Fruit fly (Drosophila melanogaster) whole organism, wandering third instar larva: Measurements from ENCODE around the gene Atg4a.
A peak's percentile ranks its signal among the peaks of the same experiment; 100 is the strongest.

Experiments
- Abd-B ChIP-seq: fragments of >200 bp; optimal IDR thresholded peaks from 2 replicates; lab custom pipeline; 2017; ENCODE audit warnings: missing biosample characterization, missing genetic modification characterization
- CG32264 ChIP-seq: fragments of 200-800 bp; sonication (Bioruptor generic); optimal IDR thresholded peaks from 2 replicates; lab custom pipeline; 2016; ENCODE audit warnings: missing biosample characterization, missing genetic modification characterization
- CG9705 ChIP-seq: fragments of 200-800 bp; sonication (Bioruptor generic); optimal IDR thresholded peaks from 2 replicates; lab custom pipeline; 2018; ENCODE audit warnings: missing biosample characterization, mild to moderate bottlenecking, missing genetic modification characterization
- CrebA ChIP-seq: fragments of 200-800 bp; sonication (Bioruptor generic); optimal IDR thresholded peaks from 2 replicates; lab custom pipeline; 2016; ENCODE audit warnings: missing biosample characterization, mild to moderate bottlenecking, missing genetic modification characterization, borderline replicate concordance
- Dfd ChIP-seq: fragments of >200 bp; optimal IDR thresholded peaks from 2 replicates; lab custom pipeline; 2017; ENCODE audit warnings: missing biosample characterization, missing genetic modification characterization
- Dif ChIP-seq: fragments of 200-275, 200-300 bp; sonication (Bioruptor generic); optimal IDR thresholded peaks from 2 replicates; lab custom pipeline; 2018; ENCODE audit warnings: missing biosample characterization, missing genetic modification characterization; ENCODE audit not compliant: partially characterized antibody
- GATAd ChIP-seq: sonication (Bioruptor generic); optimal IDR thresholded peaks from 2 replicates; lab custom pipeline; 2016; ENCODE audit warnings: missing biosample characterization, missing genetic modification characterization
- HLH106 ChIP-seq: fragments of 200-800 bp; optimal IDR thresholded peaks from 3 replicates; lab custom pipeline; 2019; ENCODE audit warnings: missing biosample characterization, mild to moderate bottlenecking, missing genetic modification characterization, moderate library complexity
- Hnf4 ChIP-seq: fragments of 200-800 bp; sonication (Bioruptor generic); optimal IDR thresholded peaks from 2 replicates; lab custom pipeline; 2016; ENCODE audit warnings: missing biosample characterization, mild to moderate bottlenecking, missing genetic modification characterization
- Hr78 ChIP-seq: fragments of >200 bp; optimal IDR thresholded peaks from 2 replicates; lab custom pipeline; 2017; ENCODE audit warnings: missing biosample characterization, missing genetic modification characterization
- Hr83 ChIP-seq: fragments of 200-300 bp; sonication (Bioruptor generic); optimal IDR thresholded peaks from 2 replicates; lab custom pipeline; 2016; ENCODE audit warnings: missing biosample characterization, mild to moderate bottlenecking, missing genetic modification characterization, moderate library complexity; ENCODE audit not compliant: poor library complexity, severe bottlenecking
- Jra ChIP-seq: sonication (Bioruptor generic); optimal IDR thresholded peaks from 2 replicates; lab custom pipeline; 2016; ENCODE audit warnings: missing biosample characterization, missing genetic modification characterization
- Mio ChIP-seq: sonication (Bioruptor generic); optimal IDR thresholded peaks from 2 replicates; lab custom pipeline; 2016; ENCODE audit warnings: missing biosample characterization, missing genetic modification characterization
- Myc ChIP-seq: fragments of >200 bp; optimal IDR thresholded peaks from 2 replicates; lab custom pipeline; 2017
- N ChIP-seq: fragments of >200 bp; optimal IDR thresholded peaks from 2 replicates; lab custom pipeline; 2018; ENCODE audit warnings: missing biosample characterization, missing external identifiers, missing genetic modification characterization
- OdsH ChIP-seq: fragments of 200-800 bp; sonication (Bioruptor generic); optimal IDR thresholded peaks from 2 replicates; lab custom pipeline; 2016; ENCODE audit warnings: missing biosample characterization, mild to moderate bottlenecking, missing genetic modification characterization
- Rel ChIP-seq, 2 experiments: fragments of 200-800 bp; sonication (Bioruptor generic) in 1 of 2; optimal IDR thresholded peaks; 2 replicates in 1 of 2; 3 replicates in 1 of 2; lab custom pipeline; 2016 to 2019; ENCODE audit warnings: mild to moderate bottlenecking in 2 of 2, missing biosample characterization in 2 of 2, missing genetic modification characterization in 2 of 2, moderate library complexity in 1 of 2
- Sp1 ChIP-seq: fragments of 200-800 bp; sonication (Bioruptor generic); optimal IDR thresholded peaks from 3 replicates; lab custom pipeline; 2019; ENCODE audit warnings: missing biosample characterization, mild to moderate bottlenecking, missing genetic modification characterization, moderate library complexity
- Vsx2 ChIP-seq: fragments of 200-300, 225-300 bp; sonication (Bioruptor generic); optimal IDR thresholded peaks from 2 replicates; lab custom pipeline; 2018; ENCODE audit warnings: missing biosample characterization, missing genetic modification characterization; ENCODE audit not compliant: partially characterized antibody
- br ChIP-seq: fragments of 200-800 bp; sonication (Bioruptor generic); optimal IDR thresholded peaks from 2 replicates; lab custom pipeline; 2016; ENCODE audit warnings: missing biosample characterization, missing genetic modification characterization
- brk ChIP-seq: fragments of 200-800 bp; sonication (Bioruptor generic); optimal IDR thresholded peaks from 2 replicates; lab custom pipeline; 2016; ENCODE audit warnings: missing biosample characterization, mild to moderate bottlenecking, missing genetic modification characterization
- dl ChIP-seq, 2 experiments: fragments of 175-275, 200-275 bp in 1 of 2; fragments of 200-275 bp in 1 of 2; sonication (Bioruptor generic); optimal IDR thresholded peaks; lab custom pipeline; 2018; ENCODE audit warnings: mild to moderate bottlenecking in 2 of 2, missing biosample characterization in 2 of 2, missing genetic modification characterization in 2 of 2, moderate library complexity in 2 of 2; ENCODE audit not compliant: partially characterized antibody in 2 of 2, insufficient read depth in 1 of 2
- dmrt93B ChIP-seq: fragments of 200-800 bp; sonication (Bioruptor generic); optimal IDR thresholded peaks from 2 replicates; lab custom pipeline; 2018; ENCODE audit warnings: missing biosample characterization, mild to moderate bottlenecking, missing genetic modification characterization
- dsf ChIP-seq: sonication (Bioruptor generic); optimal IDR thresholded peaks from 2 replicates; lab custom pipeline; 2016; ENCODE audit warnings: missing biosample characterization, missing genetic modification characterization, borderline replicate concordance
- ey ChIP-seq: fragments of 200-800 bp; sonication (Bioruptor generic); optimal IDR thresholded peaks from 2 replicates; lab custom pipeline; 2016; ENCODE audit warnings: missing biosample characterization, missing genetic modification characterization
- foxo ChIP-seq, 2 experiments: fragments of 200-800 bp; sonication (Bioruptor generic); optimal IDR thresholded peaks; 2 replicates in 1 of 2; 3 replicates in 1 of 2; lab custom pipeline; 2016 to 2017; ENCODE audit warnings: missing biosample characterization in 2 of 2, missing genetic modification characterization in 2 of 2
- fru ChIP-seq: fragments of 200-800 bp; sonication (Bioruptor generic); optimal IDR thresholded peaks from 3 replicates; lab custom pipeline; 2016; ENCODE audit warnings: missing biosample characterization, mild to moderate bottlenecking, missing genetic modification characterization
- h ChIP-seq: fragments of 200-800 bp; sonication (Bioruptor generic); optimal IDR thresholded peaks from 3 replicates; lab custom pipeline; 2016; ENCODE audit warnings: missing biosample characterization, mild to moderate bottlenecking, missing genetic modification characterization
- jim ChIP-seq: fragments of 175-275, 200-325 bp; sonication (Bioruptor generic); optimal IDR thresholded peaks from 2 replicates; lab custom pipeline; 2016; ENCODE audit warnings: missing biosample characterization, mild to moderate bottlenecking, missing genetic modification characterization
- lola ChIP-seq: fragments of >200 bp; optimal IDR thresholded peaks from 2 replicates; lab custom pipeline; 2017; ENCODE audit warnings: missing biosample characterization, missing genetic modification characterization
- pan ChIP-seq: fragments of >200 bp; optimal IDR thresholded peaks from 2 replicates; lab custom pipeline; 2017
- psq ChIP-seq: fragments of 200-800 bp; sonication (Bioruptor generic); optimal IDR thresholded peaks from 3 replicates; lab custom pipeline; 2017; ENCODE audit warnings: missing biosample characterization, mild to moderate bottlenecking, missing genetic modification characterization, moderate library complexity
- rgr ChIP-seq: fragments of 200-800 bp; sonication (Bioruptor generic); optimal IDR thresholded peaks from 3 replicates; lab custom pipeline; 2016; ENCODE audit warnings: missing biosample characterization, mild to moderate bottlenecking, missing genetic modification characterization
- sage ChIP-seq: fragments of 200-800 bp; sonication (Bioruptor generic); optimal IDR thresholded peaks from 2 replicates; lab custom pipeline; 2016; ENCODE audit warnings: missing biosample characterization, mild to moderate bottlenecking, missing genetic modification characterization
- sv ChIP-seq: fragments of 200-800 bp; sonication (Bioruptor generic); optimal IDR thresholded peaks from 3 replicates; lab custom pipeline; 2016; ENCODE audit warnings: missing biosample characterization, missing genetic modification characterization
- tai ChIP-seq: sonication (Bioruptor generic); optimal IDR thresholded peaks from 2 replicates; lab custom pipeline; 2016; ENCODE audit warnings: missing biosample characterization, missing genetic modification characterization
- usp ChIP-seq: fragments of >200 bp; optimal IDR thresholded peaks from 2 replicates; lab custom pipeline; 2017; ENCODE audit warnings: missing biosample characterization, missing genetic modification characterization
- woc ChIP-seq: sonication (Bioruptor generic); optimal IDR thresholded peaks from 2 replicates; lab custom pipeline; 2016; ENCODE audit warnings: missing biosample characterization, mild to moderate bottlenecking, missing genetic modification characterization

Atg4a gene

DNA sequence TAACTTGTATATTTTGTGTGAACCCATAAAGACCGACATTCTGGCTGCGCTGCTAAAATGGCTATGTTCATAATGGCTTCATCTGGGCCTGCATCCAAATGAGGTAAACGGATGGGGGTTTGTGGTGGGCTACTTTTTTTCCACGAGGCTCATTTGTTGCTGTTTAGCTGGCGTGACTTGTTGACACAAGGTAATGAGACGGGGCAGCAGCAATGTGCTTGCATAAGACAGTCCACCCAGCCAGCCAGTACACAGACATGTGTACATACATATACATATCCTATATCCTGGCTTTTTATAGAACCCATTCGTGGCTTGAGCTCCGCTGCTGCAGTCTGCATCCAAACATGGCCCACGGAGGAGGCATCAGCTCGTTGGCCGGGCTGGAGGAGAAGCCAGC, 31.9 kb downstream of the Atg4a start, which contains the start of gene CG14340:
Gene CG14340, plus strand, starts transcription at position 301 of the 400 bp plus-strand sequence.
- no peak for TF ChIP-seq N (GFP tag; lab: Kevin White, UChicago)
- no peak for TF ChIP-seq CG9705
- TF ChIP-seq CG32264 (GFP tag; lab: Kevin White, UChicago), result no peak
- no peak for TF ChIP-seq HLH106 (tag; lab: Kevin White, UChicago)
- no peak for TF ChIP-seq usp (GFP tag; lab: Kevin White, UChicago)
- no peak for TF ChIP-seq Hr78 (GFP tag; lab: Kevin White, UChicago)
- no peak for TF ChIP-seq pan
- TF ChIP-seq h (GFP tag; lab: Kevin White, UChicago), result no peak
- TF ChIP-seq psq (GFP tag; lab: Kevin White, UChicago), result no peak
- TF ChIP-seq woc (GFP tag; lab: Kevin White, UChicago), result no peak
- TF ChIP-seq sv (GFP tag; lab: Kevin White, UChicago), result no peak
- no peak for TF ChIP-seq rgr
- TF ChIP-seq foxo (GFP tag; optimal IDR thresholded peaks at IDR 0.05; lab: Kevin White, UChicago), result no peak
- no peak for TF ChIP-seq Abd-B (GFP tag; lab: Kevin White, UChicago)
- no peak for TF ChIP-seq dl (GFP tag; optimal IDR thresholded peaks at IDR 0.05; lab: Kevin White, UChicago; ENCODE audit: insufficient read depth in 1 of 2, partially characterized antibody in 2 of 2)
- TF ChIP-seq br (GFP tag; lab: Kevin White, UChicago), result no peak
- no peak for TF ChIP-seq CrebA
- TF ChIP-seq, all 38 proteins: peak for 0

DNA sequence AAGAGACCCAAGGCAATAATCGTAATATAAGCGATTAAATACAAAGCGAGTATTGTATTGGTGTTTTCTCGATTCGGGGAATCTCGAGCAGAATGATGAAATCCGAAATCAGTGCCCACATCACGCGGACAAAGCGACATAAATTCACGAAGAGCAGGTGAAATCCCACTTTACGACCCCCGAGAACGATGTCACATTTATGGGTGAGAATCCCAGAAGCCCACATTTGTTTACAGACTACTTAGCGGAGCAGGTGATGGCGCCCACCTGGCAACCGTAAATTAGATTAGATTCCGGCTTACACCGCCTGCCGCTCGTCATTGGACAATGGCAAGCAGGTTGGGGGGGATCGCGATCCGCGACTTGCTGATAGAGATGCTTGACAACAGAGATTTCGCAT, 33.5 kb downstream of the Atg4a start:
- no peak for TF ChIP-seq rgr
- no peak for TF ChIP-seq CG9705
- TF ChIP-seq Rel (GFP tag; optimal IDR thresholded peaks at IDR 0.05; lab: Kevin White, UChicago), result no peak
- peak; percentile 84 for TF ChIP-seq Rel (tag; optimal IDR thresholded peaks at IDR 0.05; lab: Kevin White, UChicago)
- TF ChIP-seq Jra (GFP tag; lab: Kevin White, UChicago), result no peak
- TF ChIP-seq Dif (GFP tag; lab: Kevin White, UChicago), result no peak
- TF ChIP-seq psq (GFP tag; lab: Kevin White, UChicago), result no peak
- no peak for TF ChIP-seq h (GFP tag; lab: Kevin White, UChicago)
- no peak for TF ChIP-seq fru (GFP tag; lab: Kevin White, UChicago)
- TF ChIP-seq, all 38 proteins: peak for 1

DNA sequence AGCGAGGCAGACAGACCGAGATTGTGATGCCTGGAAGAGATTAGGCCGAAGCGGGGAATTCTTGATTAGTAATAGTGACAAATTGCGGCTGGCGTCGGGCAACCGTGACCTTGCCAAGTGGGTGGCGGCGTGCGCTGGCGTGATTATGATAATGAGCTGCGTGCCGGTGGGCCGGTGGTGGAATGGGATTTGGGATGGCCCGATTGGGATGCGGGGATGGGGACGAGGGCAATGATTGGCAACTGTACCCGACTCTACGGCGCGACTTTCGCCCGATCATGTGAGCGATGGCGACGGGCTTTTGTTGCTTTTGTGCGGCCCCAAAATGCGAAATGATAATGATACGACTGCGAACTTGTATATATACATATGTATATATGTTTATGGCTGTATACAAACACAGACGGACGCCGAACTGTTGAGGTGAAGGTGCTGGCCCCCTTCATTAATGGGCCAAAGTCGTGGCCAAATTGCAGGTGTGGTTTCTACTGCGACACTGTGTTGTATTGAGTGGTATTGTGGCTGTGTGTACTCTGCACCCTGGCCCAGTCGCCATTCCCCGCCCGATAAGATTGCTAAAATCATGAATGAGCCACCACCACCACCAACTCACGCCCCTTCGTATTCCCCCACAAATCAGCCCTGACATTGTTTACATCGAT, 36.1 kb downstream of the Atg4a start:
- TF ChIP-seq GATAd (GFP tag; lab: Kevin White, UChicago) (no peak), fru (GFP tag; lab: Kevin White, UChicago) (peak; percentile 24), rgr (no peak), jim (GFP tag; lab: Kevin White, UChicago) (no peak), pan (no peak), h (GFP tag; lab: Kevin White, UChicago) (peak; percentile 67), ey (no peak), woc (GFP tag; lab: Kevin White, UChicago) (no peak), CG9705 (no peak), N (GFP tag; lab: Kevin White, UChicago) (no peak), tai (GFP tag; lab: Kevin White, UChicago) (no peak), CG32264 (GFP tag; lab: Kevin White, UChicago) (no peak), dsf (GFP tag; lab: Kevin White, UChicago) (no peak), Dif (GFP tag; lab: Kevin White, UChicago) (no peak), Abd-B (GFP tag; lab: Kevin White, UChicago) (no peak), Hr83 (GFP tag; lab: Kevin White, UChicago) (no peak), OdsH (GFP tag; lab: Kevin White, UChicago) (no peak), usp (GFP tag; lab: Kevin White, UChicago) (no peak), brk (no peak), Dfd (no peak), Hr78 (GFP tag; lab: Kevin White, UChicago) (no peak), Myc (lab: Kevin White, UChicago) (no peak), Sp1 (GFP tag; lab: Kevin White, UChicago) (no peak), HLH106 (tag; lab: Kevin White, UChicago) (no peak), sage (GFP tag; lab: Kevin White, UChicago) (no peak), psq (GFP tag; lab: Kevin White, UChicago) (no peak), lola (GFP tag; lab: Kevin White, UChicago) (no peak), dmrt93B (no peak), Jra (GFP tag; lab: Kevin White, UChicago) (peak; percentile 48), Rel (GFP tag; optimal IDR thresholded peaks at IDR 0.05; lab: Kevin White, UChicago) (peak; percentile 58), Rel (tag; optimal IDR thresholded peaks at IDR 0.05; lab: Kevin White, UChicago) (peak; percentile 74), Vsx2 (GFP tag; lab: Kevin White, UChicago) (no peak), sv (GFP tag; lab: Kevin White, UChicago) (no peak), br (GFP tag; lab: Kevin White, UChicago) (peak; percentile 19), Hnf4 (GFP tag; lab: Kevin White, UChicago) (peak; percentile 76), dl (GFP tag; optimal IDR thresholded peaks at IDR 0.05; lab: Kevin White, UChicago; ENCODE audit: insufficient read depth in 1 of 2, partially characterized antibody in 2 of 2) (no peak), foxo (GFP tag; optimal IDR thresholded peaks at IDR 0.05; lab: Kevin White, UChicago) (peak in 1 of 2 experiments; percentile 2), CrebA (no peak), Mio (GFP tag; lab: Kevin White, UChicago) (no peak)
